Fruit fly (Drosophila melanogaster) whole organism: ENCODE measurements around the gene RpS29.

Experiments
- EcR ChIP-seq, 2 experiments: fragments of >200 bp; optimal IDR thresholded peaks; 2 replicates each; lab custom pipeline; 2017; ENCODE audit warnings: missing biosample characterization in 2 of 2, missing genetic modification characterization in 2 of 2, missing genetic modification reagents in 2 of 2
- psq ChIP-seq: fragments of >200 bp; optimal IDR thresholded peaks from 2 replicates; lab custom pipeline; 2017

dm6 chr3R:9813861-9814260 is 36.0 kb downstream of the RpS29 start, which contains the start of gene eloF:
- no peak for TF ChIP-seq psq (lab: Kevin White, UChicago)
- no peak for TF ChIP-seq EcR (GFP tag; optimal IDR thresholded peaks at IDR 0.05; lab: Kevin White, UChicago)
